Worm (Caenorhabditis elegans) whole organism, L4 larva: ENCODE data around the gene F42C5.4.

Experiments
- Y75B8A.6 ChIP-seq: fragments of 200-800 bp; sonication (Bioruptor generic); IDR thresholded peaks from 2 replicates; pipeline ENCODE4 v1.3.6; 2022; ENCODE audit warnings: missing genetic modification reagents, missing genetic modification characterization, missing compliant biosample characterization
- ama-1 ChIP-seq: fragments of 150-350 bp; optimal IDR thresholded peaks from 2 replicates; lab custom pipeline; 2014; ENCODE audit warnings: inconsistent platforms, mixed read lengths

DNA sequence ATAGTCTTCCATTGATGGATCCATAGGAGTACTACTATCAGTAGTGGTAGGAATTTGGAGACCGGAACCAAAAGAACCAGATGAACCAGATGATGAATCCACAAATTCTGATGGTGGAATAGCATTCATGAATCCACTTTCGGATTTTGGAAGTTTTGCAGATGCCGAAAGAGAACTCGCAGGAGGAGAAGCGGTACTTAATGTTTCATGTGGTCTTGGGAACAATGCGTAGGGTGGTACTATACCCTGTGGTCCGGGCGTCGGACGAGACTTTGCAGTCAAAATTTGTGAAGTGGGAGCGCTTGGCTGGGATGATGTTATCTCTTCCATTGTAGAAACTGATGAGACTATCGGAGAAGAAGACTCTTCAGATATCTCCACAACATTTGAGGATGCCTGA lies 46.1 kb upstream of the F42C5.4 start:
- TF ChIP-seq ama-1 (lab: Kevin White, UChicago) (no peak), Y75B8A.6 (GFP tag; lab: Robert Waterston, UW) (no peak)
